Worm (Caenorhabditis elegans): ENCODE results near the gene ark-1.
A peak's percentile ranks its signal among the peaks of the same experiment; 100 is the strongest.

ark-1 gene

ce11 chrIV:12599158-12599557, 31.7 kb downstream of the ark-1 start, which contains the start of gene pgp-1 (continued):
- TF ChIP-seq hlh-11 (tag; optimal IDR thresholded peaks at IDR 0.05) (peak; percentile 73), lin-29 (GFP tag; IDR thresholded peaks at IDR 0.05) (no peak), nhr-102 (tag; optimal IDR thresholded peaks at IDR 0.05) (peak; percentile 81), zip-11 (GFP tag; IDR thresholded peaks at IDR 0.05) (no peak), lsy-2 (tag; optimal IDR thresholded peaks at IDR 0.05) (no peak), nhr-28 (tag; optimal IDR thresholded peaks at IDR 0.05) (peak; percentile 93), duxl-1 (tag; optimal IDR thresholded peaks at IDR 0.05; ENCODE audit: poor library complexity) (no peak), dmd-8 (GFP tag; IDR thresholded peaks at IDR 0.05) (no peak), mep-1 (tag; optimal IDR thresholded peaks at IDR 0.05) (no peak), madf-9 (GFP tag; conservative IDR thresholded peaks at IDR 0.05) (no peak), ceh-62 (tag; optimal IDR thresholded peaks at IDR 0.05) (no peak), F26F4.8 (GFP tag; conservative IDR thresholded peaks at IDR 0.05) (no peak), mes-2 (tag; optimal IDR thresholded peaks at IDR 0.05; ENCODE audit: poor library complexity, severe bottlenecking) (no peak), dve-1 (tag; optimal IDR thresholded peaks at IDR 0.05; ENCODE audit: insufficient read depth) (peak; percentile 77), snpc-1.2 (GFP tag; IDR thresholded peaks at IDR 0.05) (no peak), nhr-48 (tag; optimal IDR thresholded peaks at IDR 0.05) (peak; percentile 17), snpc-4 (tag; optimal IDR thresholded peaks at IDR 0.05) (no peak), ceh-44 (GFP tag; IDR thresholded peaks at IDR 0.05) (no peak), nhr-237 (tag; optimal IDR thresholded peaks at IDR 0.05) (no peak), nhr-10 (tag; optimal IDR thresholded peaks at IDR 0.05) (no peak), mdt-29 (GFP tag; IDR thresholded peaks at IDR 0.05) (no peak), pha-4 (GFP tag; IDR thresholded peaks at IDR 0.05) (no peak), pha-4 (tag; optimal IDR thresholded peaks at IDR 0.05) (no peak), ceh-82 (tag; optimal IDR thresholded peaks at IDR 0.05) (no peak), daf-12 (tag; optimal IDR thresholded peaks at IDR 0.05) (no peak), nhr-42 (GFP tag; IDR thresholded peaks at IDR 0.05) (no peak), skn-1 (tag; optimal IDR thresholded peaks at IDR 0.05) (no peak), lin-13 (GFP tag; optimal IDR thresholded peaks at IDR 0.05) (no peak), daf-16 (GFP tag; optimal IDR thresholded peaks at IDR 0.05) (no peak), daf-16 (tag; optimal IDR thresholded peaks at IDR 0.05) (peak; percentile 89), nhr-76 (tag; optimal IDR thresholded peaks at IDR 0.05) (no peak), saeg-2 (GFP tag; IDR thresholded peaks at IDR 0.05) (no peak), F10B5.3 (tag; optimal IDR thresholded peaks at IDR 0.05) (no peak), dmd-6 (GFP tag; IDR thresholded peaks at IDR 0.05) (peak; percentile 89), nhr-41 (GFP tag; IDR thresholded peaks at IDR 0.05) (no peak), aha-1 (tag) (no peak), ceh-20 (GFP tag; IDR thresholded peaks at IDR 0.05) (no peak), nhr-77 (tag; optimal IDR thresholded peaks at IDR 0.05) (peak; percentile 85), gei-8 (GFP tag; optimal IDR thresholded peaks at IDR 0.05) (no peak)

DNA sequence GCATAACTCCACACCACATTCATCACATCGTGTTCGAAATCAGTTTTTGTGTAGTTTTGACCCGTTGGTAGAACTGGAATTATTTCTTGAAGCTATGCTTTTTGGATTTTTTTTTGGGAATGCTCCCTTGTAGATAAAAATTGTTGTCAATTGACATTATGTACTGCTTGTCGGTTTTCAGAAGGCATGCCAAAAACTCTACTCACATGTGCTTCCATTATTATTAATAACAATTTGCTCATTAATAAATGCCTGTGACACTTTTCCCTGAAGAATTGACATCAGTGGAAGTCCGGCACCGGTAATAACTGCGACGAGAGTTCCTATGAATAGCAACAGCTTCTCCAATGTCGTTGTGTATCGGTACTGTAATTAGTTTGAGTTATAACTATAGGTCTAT, 33.9 kb downstream of the ark-1 start:
- TF ChIP-seq aha-1 (tag) (peak; percentile 91), F49E8.2 (tag; optimal IDR thresholded peaks at IDR 0.05; ENCODE audit: borderline replicate concordance) (no peak)

DNA sequence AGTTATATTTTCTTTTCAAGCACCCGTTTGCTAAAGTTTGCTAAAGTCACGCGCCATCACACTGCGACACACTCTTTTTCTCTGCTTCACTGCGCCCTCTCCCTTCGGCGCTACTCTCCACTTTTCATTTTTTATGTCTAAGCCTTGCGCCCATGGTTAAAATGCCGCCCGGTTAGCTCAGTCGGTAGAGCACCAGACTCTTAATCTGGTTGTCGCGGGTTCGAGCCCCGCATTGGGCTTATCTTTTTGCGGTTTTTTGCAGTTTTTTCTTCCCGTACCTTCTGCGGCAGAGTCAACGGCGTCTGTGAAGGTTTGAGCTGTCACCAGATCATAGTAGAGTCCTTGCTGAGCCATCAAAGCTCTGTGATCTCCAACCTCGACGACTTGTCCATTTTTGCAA, 36.2 kb downstream of the ark-1 start:
- peak; percentile 56 for TF ChIP-seq dve-1 (tag; optimal IDR thresholded peaks at IDR 0.05; ENCODE audit: insufficient read depth)
- peak; percentile 88 for TF ChIP-seq snpc-1.2 (GFP tag; IDR thresholded peaks at IDR 0.05)
- TF ChIP-seq jun-1 (tag; optimal IDR thresholded peaks at IDR 0.05) = no peak
- TF ChIP-seq dmd-8 (GFP tag; IDR thresholded peaks at IDR 0.05) = peak; percentile 86
- TF ChIP-seq Y48G9A.11 (GFP tag; IDR thresholded peaks at IDR 0.05) = peak; percentile 56
- TF ChIP-seq vab-7 (GFP tag; IDR thresholded peaks at IDR 0.05) = peak; percentile 93
- peak; percentile 94 for TF ChIP-seq pha-4 (GFP tag; IDR thresholded peaks at IDR 0.05)
- TF ChIP-seq pha-4 (tag; optimal IDR thresholded peaks at IDR 0.05) = no peak
- TF ChIP-seq tra-1 (GFP tag; IDR thresholded peaks at IDR 0.05) = peak; percentile 51; the same call in 1 of the 2 replicates
- TF ChIP-seq dmd-6 (GFP tag; IDR thresholded peaks at IDR 0.05) = peak; percentile 79
- peak; percentile 54 to 72; a peak in 3 of 4 replicates for TF ChIP-seq madf-5 (GFP tag; IDR thresholded peaks at IDR 0.05)
- TF ChIP-seq zag-1 (tag; optimal IDR thresholded peaks at IDR 0.05) = no peak
- TF ChIP-seq mxl-2 (GFP tag; conservative IDR thresholded peaks at IDR 0.05) = peak; percentile 62
- TF ChIP-seq nhr-111 (GFP tag; optimal IDR thresholded peaks at IDR 0.05) = peak; percentile 28
- TF ChIP-seq ceh-28 (tag; optimal IDR thresholded peaks at IDR 0.05) = no peak
- no peak for TF ChIP-seq egl-27 (tag; optimal IDR thresholded peaks at IDR 0.05)
- no peak for TF ChIP-seq ceh-62 (tag; optimal IDR thresholded peaks at IDR 0.05)
- TF ChIP-seq lsy-2 (tag; optimal IDR thresholded peaks at IDR 0.05) = no peak
- TF ChIP-seq D1046.2 (GFP tag; IDR thresholded peaks at IDR 0.05) = peak; percentile 90
